Fruit fly (Drosophila melanogaster): ENCODE data around the gene CG6154.

The CG6154 gene

dm6 chr3R:26258384-26258819 lies 4.1 kb upstream of the CG6154 start (continued):
- TF ChIP-seq CG34422 (GFP tag; IDR thresholded peaks at IDR 0.05) = 0 out of 3 replicates have a peak, but pooled peaks have one; percentile 14
- no peak for TF ChIP-seq CG4404 (GFP tag; IDR thresholded peaks at IDR 0.05)
- TF ChIP-seq CG6175 (GFP tag; IDR thresholded peaks at IDR 0.05) = no peak
- TF ChIP-seq tap (tag; optimal IDR thresholded peaks at IDR 0.05) = no peak
- TF ChIP-seq CG9727 (GFP tag; optimal IDR thresholded peaks at IDR 0.05) = no peak
- TF ChIP-seq chinmo (GFP tag; IDR thresholded peaks at IDR 0.05; ENCODE audit: partially characterized antibody) = peak; percentile 49; the same call in 1 of the 4 replicates
- peak; percentile 11 for TF ChIP-seq BtbVII (GFP tag; optimal IDR thresholded peaks at IDR 0.05)
- no peak for TF ChIP-seq Bteb2 (GFP tag; optimal IDR thresholded peaks at IDR 0.05)
- peak; percentile 34 for TF ChIP-seq vvl (GFP tag; IDR thresholded peaks at IDR 0.05)
- TF ChIP-seq CG9932 (GFP tag; IDR thresholded peaks at IDR 0.05) = no peak
- TF ChIP-seq CG33557 (GFP tag; optimal IDR thresholded peaks at IDR 0.05) = no peak
- no peak for TF ChIP-seq gce (GFP tag; IDR thresholded peaks at IDR 0.05)
- TF ChIP-seq stc (GFP tag; IDR thresholded peaks at IDR 0.05) = no peak
- TF ChIP-seq CG15514 (GFP tag; optimal IDR thresholded peaks at IDR 0.05) = peak; percentile 23
- no peak for TF ChIP-seq slou (GFP tag; optimal IDR thresholded peaks at IDR 0.05)
- peak; percentile 57 for TF ChIP-seq cwo (GFP tag; optimal IDR thresholded peaks at IDR 0.05)
- TF ChIP-seq jigr1 (GFP tag; IDR thresholded peaks at IDR 0.05) = no peak
- TF ChIP-seq D19A (tag; optimal IDR thresholded peaks at IDR 0.05) = peak; percentile 35
- peak; percentile 37 for TF ChIP-seq ewg (GFP tag; optimal IDR thresholded peaks at IDR 0.05)
- TF ChIP-seq MTF-1 (GFP tag; optimal IDR thresholded peaks at IDR 0.05; ENCODE audit: borderline replicate concordance) = no peak
- TF ChIP-seq CG13287 (GFP tag; IDR thresholded peaks at IDR 0.05; ENCODE audit: partially characterized antibody) = no peak
- TF ChIP-seq CG17361 (GFP tag; IDR thresholded peaks at IDR 0.05) = no peak
- TF ChIP-seq C15 (GFP tag; IDR thresholded peaks at IDR 0.05) = no peak
- no peak for TF ChIP-seq Mad (GFP tag; optimal IDR thresholded peaks at IDR 0.05)
- TF ChIP-seq CG2678 (tag; optimal IDR thresholded peaks at IDR 0.05) = peak; percentile 22
- no peak for TF ChIP-seq CG2116 (GFP tag; optimal IDR thresholded peaks at IDR 0.05)
- TF ChIP-seq eve (GFP tag; optimal IDR thresholded peaks at IDR 0.05) = peak in 1 of 2 experiments; percentile 64
- TF ChIP-seq YL-1 (GFP tag; optimal IDR thresholded peaks at IDR 0.05) = no peak
- TF ChIP-seq CG18599 (GFP tag; optimal IDR thresholded peaks at IDR 0.05) = peak; percentile 45
- no peak for TF ChIP-seq bbx (GFP tag; IDR thresholded peaks at IDR 0.05; ENCODE audit: partially characterized antibody)
- no peak for TF ChIP-seq CG14860 (GFP tag; IDR thresholded peaks at IDR 0.05; ENCODE audit: partially characterized antibody)
- no peak for TF ChIP-seq chif (GFP tag; optimal IDR thresholded peaks at IDR 0.05)
- no peak for TF ChIP-seq Myb (GFP tag; optimal IDR thresholded peaks at IDR 0.05)
- TF ChIP-seq CG12155 (GFP tag; optimal IDR thresholded peaks at IDR 0.05) = no peak
- 0 out of 2 replicates have a peak, but pooled peaks have one; percentile 15 for TF ChIP-seq E2f1 (GFP tag; IDR thresholded peaks at IDR 0.05)
- peak; percentile 87 for TF ChIP-seq CG7987 (GFP tag; optimal IDR thresholded peaks at IDR 0.05)
- TF ChIP-seq twi (tag; optimal IDR thresholded peaks at IDR 0.05) = no peak
- no peak for TF ChIP-seq en (GFP tag; optimal IDR thresholded peaks at IDR 0.05)
- peak; percentile 26 for TF ChIP-seq grn (GFP tag; optimal IDR thresholded peaks at IDR 0.05)
- TF ChIP-seq CG13424 (tag; optimal IDR thresholded peaks at IDR 0.05) = no peak
- no peak for TF ChIP-seq Fer2 (tag; optimal IDR thresholded peaks at IDR 0.05)
- no peak for TF ChIP-seq tll (GFP tag; optimal IDR thresholded peaks at IDR 0.05)
- TF ChIP-seq nerfin-1 (tag; optimal IDR thresholded peaks at IDR 0.05) = no peak
- peak; percentile 8; the same call in 1 of the 2 replicates for TF ChIP-seq CG32532 (GFP tag; IDR thresholded peaks at IDR 0.05)
- TF ChIP-seq dysf (GFP tag; IDR thresholded peaks at IDR 0.05) = 0 out of 3 replicates have a peak, but pooled peaks have one; percentile 19
- no peak for TF ChIP-seq ttk (GFP tag; IDR thresholded peaks at IDR 0.05)
- no peak for TF ChIP-seq CG11560 (tag; IDR thresholded peaks at IDR 0.05)
- peak; percentile 29 for TF ChIP-seq gem (tag; optimal IDR thresholded peaks at IDR 0.05)
- peak; percentile 12 for TF ChIP-seq CG15269 (tag; optimal IDR thresholded peaks at IDR 0.05)
- TF ChIP-seq CG17359 (tag; optimal IDR thresholded peaks at IDR 0.05) = peak; percentile 26

All from whole organism, embryonic.